Worm (Caenorhabditis elegans) whole organism, L3 larva: ENCODE data around the gene T10C6.10.

Source experiments
- R02D3.7 ChIP-seq: fragments of 150-350 bp; optimal IDR thresholded peaks from 2 replicates; lab custom pipeline; 2014; ENCODE audit warnings: missing biosample characterization, missing genetic modification characterization
- ZK546.5 ChIP-seq: sonication (generic microtip); optimal IDR thresholded peaks from 2 replicates; lab custom pipeline; 2017; ENCODE audit warnings: missing biosample characterization, missing genetic modification characterization
- aly-2 ChIP-seq: fragments of 150-350 bp; optimal IDR thresholded peaks from 2 replicates; lab custom pipeline; 2014; ENCODE audit warnings: missing biosample characterization, missing genetic modification characterization
- ama-1 ChIP-seq: fragments of 150-350 bp; optimal IDR thresholded peaks from 2 replicates; lab custom pipeline; 2018
- ceh-16 ChIP-seq: sonication (generic microtip); optimal IDR thresholded peaks from 2 replicates; lab custom pipeline; 2017; ENCODE audit warnings: missing biosample characterization, missing genetic modification characterization
- ceh-28 ChIP-seq: fragments of 150-350 bp; optimal IDR thresholded peaks from 2 replicates; lab custom pipeline; 2014; ENCODE audit warnings: missing biosample characterization, missing genetic modification reagents, missing genetic modification characterization
- ceh-82 ChIP-seq: fragments of 150-350 bp; optimal IDR thresholded peaks from 2 replicates; lab custom pipeline; 2014; ENCODE audit warnings: missing biosample characterization, missing genetic modification characterization
- daf-12 ChIP-seq: fragments of 150-350 bp; optimal IDR thresholded peaks from 2 replicates; lab custom pipeline; 2014; ENCODE audit warnings: missing biosample characterization, missing genetic modification reagents, missing genetic modification characterization
- egl-27 ChIP-seq: sonication (generic microtip); optimal IDR thresholded peaks from 4 replicates; lab custom pipeline; 2017; ENCODE audit warnings: missing biosample characterization, missing genetic modification reagents, missing genetic modification characterization
- elt-2 ChIP-seq: sonication (generic microtip); optimal IDR thresholded peaks from 2 replicates; lab custom pipeline; 2016; ENCODE audit warnings: missing genetic modification reagents, mild to moderate bottlenecking, missing genetic modification characterization, missing compliant biosample characterization
- elt-3 ChIP-seq, 3 experiments: fragments of 150-350 bp in 1 of 3; sonication (generic microtip) in 2 of 3; optimal IDR thresholded peaks; 2 replicates in 2 of 3; 4 replicates in 1 of 3; lab custom pipeline; 2014 to 2017; ENCODE audit warnings: missing biosample characterization in 3 of 3, missing genetic modification characterization in 3 of 3
- eor-1 ChIP-seq, 2 experiments: fragments of 150-350 bp; optimal IDR thresholded peaks; 2 replicates each; lab custom pipeline; 2014 to 2018; ENCODE audit warnings: missing biosample characterization in 2 of 2, missing genetic modification characterization in 2 of 2
- fkh-10 ChIP-seq: sonication (generic microtip); optimal IDR thresholded peaks from 2 replicates; lab custom pipeline; 2017; ENCODE audit warnings: missing biosample characterization, missing genetic modification reagents, missing genetic modification characterization
- fkh-2 ChIP-seq: fragments of 150-350 bp; optimal IDR thresholded peaks from 2 replicates; lab custom pipeline; 2014; ENCODE audit warnings: missing biosample characterization, missing genetic modification reagents, missing genetic modification characterization
- hmg-11 ChIP-seq: sonication (generic microtip); optimal IDR thresholded peaks from 2 replicates; lab custom pipeline; 2016; ENCODE audit warnings: missing genetic modification characterization, missing compliant biosample characterization
- jun-1 ChIP-seq: fragments of 150-350 bp; optimal IDR thresholded peaks from 2 replicates; lab custom pipeline; 2014; ENCODE audit warnings: missing biosample characterization, missing genetic modification reagents, missing genetic modification characterization
- lin-15B ChIP-seq: fragments of 150-350 bp; optimal IDR thresholded peaks from 2 replicates; lab custom pipeline; 2014; ENCODE audit warnings: missing biosample characterization, missing genetic modification characterization
- lin-39 ChIP-seq: fragments of 150-350 bp; optimal IDR thresholded peaks from 2 replicates; lab custom pipeline; 2018; ENCODE audit warnings: missing biosample characterization, missing genetic modification reagents, missing genetic modification characterization
- lsy-12 ChIP-seq: sonication (generic microtip); optimal IDR thresholded peaks from 2 replicates; lab custom pipeline; 2016; ENCODE audit warnings: mild to moderate bottlenecking, missing genetic modification characterization, missing compliant biosample characterization
- mdl-1 ChIP-seq: fragments of 150-350 bp; optimal IDR thresholded peaks from 2 replicates; lab custom pipeline; 2014; ENCODE audit warnings: missing biosample characterization, missing genetic modification characterization
- mml-1 ChIP-seq: fragments of 150-350 bp; sonication (generic microtip); optimal IDR thresholded peaks from 3 replicates; lab custom pipeline; 2014; ENCODE audit warnings: missing biosample characterization, missing genetic modification characterization
- nfya-1 ChIP-seq: sonication (generic microtip); optimal IDR thresholded peaks from 2 replicates; lab custom pipeline; 2017; ENCODE audit warnings: missing genetic modification characterization, mild to moderate bottlenecking, missing compliant biosample characterization, antibody characterized with exemption, moderate library complexity; ENCODE audit not compliant: insufficient read depth
- nhr-12 ChIP-seq: fragments of 150-350 bp; optimal IDR thresholded peaks from 2 replicates; lab custom pipeline; 2014; ENCODE audit warnings: missing biosample characterization, missing genetic modification characterization
- nhr-25 ChIP-seq: sonication (generic microtip); optimal IDR thresholded peaks from 2 replicates; lab custom pipeline; 2017; ENCODE audit warnings: missing biosample characterization, missing genetic modification characterization
- nhr-28 ChIP-seq: fragments of 150-350 bp; optimal IDR thresholded peaks from 2 replicates; lab custom pipeline; 2014; ENCODE audit warnings: missing biosample characterization, missing genetic modification characterization
- nhr-43 ChIP-seq: sonication (generic microtip); optimal IDR thresholded peaks from 2 replicates; lab custom pipeline; 2016; ENCODE audit warnings: mild to moderate bottlenecking, missing genetic modification characterization, missing compliant biosample characterization; ENCODE audit not compliant: poor library complexity, severe bottlenecking
- nhr-67 ChIP-seq: fragments of 150-350 bp; optimal IDR thresholded peaks from 2 replicates; lab custom pipeline; 2014; ENCODE audit warnings: missing biosample characterization, missing genetic modification characterization
- nhr-77 ChIP-seq: fragments of 150-350 bp; optimal IDR thresholded peaks from 2 replicates; lab custom pipeline; 2014; ENCODE audit warnings: missing biosample characterization, missing genetic modification characterization
- pha-4 ChIP-seq: fragments of 150-350 bp; optimal IDR thresholded peaks from 2 replicates; lab custom pipeline; 2014; ENCODE audit warnings: missing biosample characterization, missing genetic modification reagents, missing genetic modification characterization
- pqm-1 ChIP-seq: fragments of 150-350 bp; optimal IDR thresholded peaks from 2 replicates; lab custom pipeline; 2017; ENCODE audit warnings: missing biosample characterization, missing genetic modification characterization, inconsistent platforms
- sea-2 ChIP-seq: fragments of 150-350 bp; sonication (generic microtip); optimal IDR thresholded peaks from 4 replicates; lab custom pipeline; 2014; ENCODE audit warnings: missing biosample characterization, missing genetic modification reagents, missing genetic modification characterization
- skn-1 ChIP-seq: fragments of 150-350 bp; optimal IDR thresholded peaks from 2 replicates; lab custom pipeline; 2014; ENCODE audit warnings: missing biosample characterization, missing genetic modification characterization
- snpc-4 ChIP-seq: fragments of 150-350 bp; optimal IDR thresholded peaks from 2 replicates; lab custom pipeline; 2014; ENCODE audit warnings: missing biosample characterization, missing genetic modification characterization
- tbx-2 ChIP-seq: sonication (generic microtip); optimal IDR thresholded peaks from 2 replicates; lab custom pipeline; 2016; ENCODE audit warnings: mild to moderate bottlenecking, missing genetic modification characterization, missing compliant biosample characterization
- ztf-11 ChIP-seq: fragments of 150-350 bp; optimal IDR thresholded peaks from 2 replicates; lab custom pipeline; 2014; ENCODE audit warnings: missing biosample characterization, missing genetic modification characterization
- ztf-4 ChIP-seq: fragments of 150-350 bp; optimal IDR thresholded peaks from 2 replicates; lab custom pipeline; 2014; ENCODE audit warnings: missing biosample characterization, missing genetic modification characterization

Gene T10C6.10

ce11 chrV:16023559-16023958 lies 12.7 kb upstream of the T10C6.10 start:
- TF ChIP-seq aly-2 (tag; lab: Kevin White, UChicago) (no peak), pha-4 (tag; lab: Kevin White, UChicago) (no peak), fkh-10 (GFP tag; lab: Kevin White, UChicago) (no peak), hmg-11 (tag; lab: Kevin White, UChicago) (no peak), ztf-11 (tag; lab: Kevin White, UChicago) (no peak), lsy-12 (tag; lab: Kevin White, UChicago) (no peak), nhr-43 (no peak), mdl-1 (tag; lab: Kevin White, UChicago) (no peak), daf-12 (tag; lab: Kevin White, UChicago) (no peak), elt-2 (no peak)
- TF ChIP-seq, all 47 proteins: peak for 0

ce11 chrV:16024300-16024699 lies 11.9 kb upstream of the T10C6.10 start, which contains the start of gene T10C6.6:
T10C6.6 (plus strand) TSS chrV:16024326.
- TF ChIP-seq lin-15B (tag; lab: Kevin White, UChicago) (no peak), elt-3 (tag; optimal IDR thresholded peaks at IDR 0.05; lab: Kevin White, UChicago) (no peak)

- no peak for TF ChIP-seq R02D3.7 (tag; lab: Kevin White, UChicago)
- TF ChIP-seq eor-1 (tag; optimal IDR thresholded peaks at IDR 0.05; lab: Kevin White, UChicago): no peak
- no peak for TF ChIP-seq hmg-11 (tag; lab: Kevin White, UChicago)
- no peak for TF ChIP-seq nhr-25 (tag; lab: Kevin White, UChicago)
- no peak for TF ChIP-seq ztf-4 (tag; lab: Kevin White, UChicago)
- TF ChIP-seq ceh-82 (tag; lab: Kevin White, UChicago): no peak
- TF ChIP-seq elt-3 (tag; optimal IDR thresholded peaks at IDR 0.05; lab: Kevin White, UChicago): no peak
- TF ChIP-seq ama-1 (lab: Kevin White, UChicago): no peak
- no peak for TF ChIP-seq snpc-4
- TF ChIP-seq fkh-10 (GFP tag; lab: Kevin White, UChicago): no peak
- TF ChIP-seq nhr-28 (tag; lab: Kevin White, UChicago): no peak
Observed at ce11 chrV:16024917-16025316, 11.3 kb upstream of the T10C6.10 start.

- TF ChIP-seq mdl-1 (tag; lab: Kevin White, UChicago) (no peak), lin-39 (tag; lab: Kevin White, UChicago) (no peak), fkh-2 (no peak), R02D3.7 (tag; lab: Kevin White, UChicago) (no peak), nhr-12 (no peak)
Observed at ce11 chrV:16029237-16029636, 7.0 kb upstream of the T10C6.10 start.

- TF ChIP-seq hmg-11 (tag; lab: Kevin White, UChicago): no peak
- no peak for TF ChIP-seq elt-3 (tag; optimal IDR thresholded peaks at IDR 0.05; lab: Kevin White, UChicago)
- TF ChIP-seq jun-1: no peak
- no peak for TF ChIP-seq nhr-43
- TF ChIP-seq nfya-1: no peak
- TF ChIP-seq egl-27: no peak
- TF ChIP-seq nhr-28 (tag; lab: Kevin White, UChicago): no peak
- TF ChIP-seq pqm-1 (tag; lab: Kevin White, UChicago): no peak
- TF ChIP-seq lsy-12 (tag; lab: Kevin White, UChicago): no peak
- no peak for TF ChIP-seq lin-39 (tag; lab: Kevin White, UChicago)
- TF ChIP-seq elt-2: no peak
- TF ChIP-seq skn-1 (tag; lab: Kevin White, UChicago): no peak
- no peak for TF ChIP-seq nhr-25 (tag; lab: Kevin White, UChicago)
- no peak for TF ChIP-seq ceh-28 (tag; lab: Kevin White, UChicago)
- no peak for TF ChIP-seq ceh-16 (tag; lab: Kevin White, UChicago)
- no peak for TF ChIP-seq tbx-2 (tag; lab: Kevin White, UChicago)
- no peak for TF ChIP-seq nhr-67
- TF ChIP-seq, all 47 proteins: peak for 0
Observed at ce11 chrV:16031571-16031970, 4.6 kb upstream of the T10C6.10 start, which contains the start of gene T10C6.7. T10C6.7 (minus strand) TSS chrV:16031713.

- TF ChIP-seq ceh-16 (tag; lab: Kevin White, UChicago) (no peak), ztf-11 (tag; lab: Kevin White, UChicago) (no peak), aly-2 (tag; lab: Kevin White, UChicago) (no peak), nhr-12 (no peak), sea-2 (no peak), ZK546.5 (tag; lab: Kevin White, UChicago) (no peak), nhr-77 (no peak), eor-1 (tag; optimal IDR thresholded peaks at IDR 0.05; lab: Kevin White, UChicago) (no peak), mml-1 (no peak), hmg-11 (tag; lab: Kevin White, UChicago) (no peak), nhr-25 (tag; lab: Kevin White, UChicago) (no peak), nhr-43 (no peak), daf-12 (tag; lab: Kevin White, UChicago) (no peak)
Observed at ce11 chrV:16032761-16033160, 3.5 kb upstream of the T10C6.10 start, which contains the start of gene T10C6.16. T10C6.16 (minus strand) TSS chrV:16033005.
